Fruit fly (Drosophila melanogaster) whole organism, prepupa: ENCODE data around the gene inaF-B.

Experiments used
- CG10631 ChIP-seq: fragments of 200-800 bp; sonication (Bioruptor generic); optimal IDR thresholded peaks from 2 replicates; lab custom pipeline; 2016; ENCODE audit warnings: missing biosample characterization, missing genetic modification characterization
- CG10669 ChIP-seq: fragments of 200-800 bp; sonication (Bioruptor generic); optimal IDR thresholded peaks from 3 replicates; lab custom pipeline; 2018; ENCODE audit warnings: missing biosample characterization, mild to moderate bottlenecking, missing genetic modification characterization, moderate library complexity
- CG11762 ChIP-seq: fragments of 200-800 bp; sonication (Bioruptor generic); optimal IDR thresholded peaks from 3 replicates; lab custom pipeline; 2016; ENCODE audit warnings: missing biosample characterization, missing genetic modification characterization; ENCODE audit not compliant: insufficient read depth
- CG11902 ChIP-seq: fragments of 200-800 bp; sonication (Bioruptor generic); optimal IDR thresholded peaks from 3 replicates; lab custom pipeline; 2016; ENCODE audit warnings: missing biosample characterization, missing genetic modification characterization
- CG1621 ChIP-seq: fragments of 200-800 bp; sonication (Bioruptor generic); optimal IDR thresholded peaks from 3 replicates; lab custom pipeline; 2018; ENCODE audit warnings: missing biosample characterization, mild to moderate bottlenecking, missing genetic modification characterization
- CG16779 ChIP-seq: fragments of 200-800 bp; sonication (Bioruptor generic); optimal IDR thresholded peaks from 3 replicates; lab custom pipeline; 2017; ENCODE audit warnings: missing biosample characterization, mild to moderate bottlenecking, missing genetic modification characterization
- CG3032 ChIP-seq: fragments of 200-800 bp; optimal IDR thresholded peaks from 2 replicates; lab custom pipeline; 2019; ENCODE audit warnings: missing biosample characterization, mild to moderate bottlenecking, missing genetic modification characterization, moderate library complexity
- CG31627 ChIP-seq: fragments of 200-800 bp; sonication (Bioruptor generic); optimal IDR thresholded peaks from 3 replicates; lab custom pipeline; 2016; ENCODE audit warnings: missing biosample characterization, missing genetic modification characterization
- CG34406 ChIP-seq: fragments of 200-800 bp; sonication (Bioruptor generic); optimal IDR thresholded peaks from 3 replicates; lab custom pipeline; 2016; ENCODE audit warnings: missing biosample characterization, missing genetic modification characterization
- CG3919 ChIP-seq: fragments of 200-800 bp; sonication (Bioruptor generic); optimal IDR thresholded peaks from 3 replicates; lab custom pipeline; 2016; ENCODE audit warnings: missing biosample characterization, missing genetic modification characterization
- CG6163 ChIP-seq: fragments of 200-800 bp; sonication (Bioruptor generic); IDR thresholded peaks from 3 replicates; pipeline ENCODE4 v1.3.6; 2022; ENCODE audit warnings: missing biosample characterization, missing genetic modification characterization
- CG6276 ChIP-seq: fragments of 200-800 bp; sonication (Bioruptor generic); optimal IDR thresholded peaks from 2 replicates; lab custom pipeline; 2017; ENCODE audit warnings: missing biosample characterization, mild to moderate bottlenecking, missing genetic modification characterization
- CG6792 ChIP-seq: fragments of 200-800 bp; sonication (Bioruptor generic); optimal IDR thresholded peaks from 3 replicates; lab custom pipeline; 2016; ENCODE audit warnings: missing biosample characterization, missing genetic modification characterization
- CG6808 ChIP-seq: fragments of 200-800 bp; sonication (Bioruptor generic); optimal IDR thresholded peaks from 3 replicates; lab custom pipeline; 2017; ENCODE audit warnings: missing biosample characterization, missing genetic modification characterization, mild to moderate bottlenecking, moderate library complexity, missing genetic modification reagents
- CG7368 ChIP-seq: fragments of 200-800 bp; sonication (Bioruptor generic); optimal IDR thresholded peaks from 3 replicates; lab custom pipeline; 2016; ENCODE audit warnings: missing biosample characterization, missing genetic modification characterization
- CG8119 ChIP-seq: fragments of 200-800 bp; sonication (Bioruptor generic); IDR thresholded peaks from 3 replicates; pipeline ENCODE4 v1.3.6; 2022; ENCODE audit warnings: missing biosample characterization, missing genetic modification characterization
- CG8319 ChIP-seq: fragments of 200-800 bp; sonication (Bioruptor generic); optimal IDR thresholded peaks from 3 replicates; lab custom pipeline; 2016; ENCODE audit warnings: missing biosample characterization, missing genetic modification characterization
- Eip75B ChIP-seq: fragments of 200-800 bp; sonication (Bioruptor generic); optimal IDR thresholded peaks from 3 replicates; lab custom pipeline; 2016; ENCODE audit warnings: missing biosample characterization, missing genetic modification characterization
- Eip78C ChIP-seq: fragments of 200-800 bp; sonication (Bioruptor generic); peaks from one replicate; lab custom pipeline; 2016; ENCODE audit warnings: missing biosample characterization, missing genetic modification characterization
- Eip93F ChIP-seq: fragments of 200-800 bp; sonication (Bioruptor generic); optimal IDR thresholded peaks from 2 replicates; lab custom pipeline; 2016; ENCODE audit warnings: missing biosample characterization, mild to moderate bottlenecking, missing genetic modification characterization
- Ets96B ChIP-seq: fragments of 200-800 bp; optimal IDR thresholded peaks from 2 replicates; lab custom pipeline; 2019; ENCODE audit warnings: missing biosample characterization, mild to moderate bottlenecking, missing genetic modification characterization, moderate library complexity
- Gug ChIP-seq: fragments of 200-800 bp; sonication (Bioruptor generic); IDR thresholded peaks from 2 replicates; pipeline ENCODE4 v1.3.6; 2022; ENCODE audit warnings: missing biosample characterization, missing genetic modification characterization
- Lpt ChIP-seq: fragments of 200-800 bp; sonication (Bioruptor generic); optimal IDR thresholded peaks from 3 replicates; lab custom pipeline; 2016; ENCODE audit warnings: missing biosample characterization, missing genetic modification characterization
- Met ChIP-seq: fragments of 200-800 bp; sonication (Bioruptor generic); optimal IDR thresholded peaks from 3 replicates; lab custom pipeline; 2016; ENCODE audit warnings: missing biosample characterization, missing genetic modification characterization
- Smox ChIP-seq: fragments of 200-800 bp; sonication (Bioruptor generic); optimal IDR thresholded peaks from 3 replicates; lab custom pipeline; 2016; ENCODE audit warnings: missing biosample characterization, missing genetic modification characterization
- Sox102F ChIP-seq: fragments of 200-800 bp; sonication (Bioruptor generic); optimal IDR thresholded peaks from 2 replicates; lab custom pipeline; 2016; ENCODE audit warnings: missing biosample characterization, mild to moderate bottlenecking, missing genetic modification characterization
- Sox14 ChIP-seq: fragments of 200-800 bp; sonication (Bioruptor generic); optimal IDR thresholded peaks from 3 replicates; lab custom pipeline; 2016; ENCODE audit warnings: missing biosample characterization, missing genetic modification characterization
- Sox15 ChIP-seq: fragments of 200-800 bp; sonication (Bioruptor generic); optimal IDR thresholded peaks from 3 replicates; lab custom pipeline; 2016; ENCODE audit warnings: missing biosample characterization, missing genetic modification characterization
- cyc ChIP-seq: fragments of 200-800 bp; sonication (Bioruptor generic); optimal IDR thresholded peaks from 3 replicates; lab custom pipeline; 2016; ENCODE audit warnings: missing biosample characterization, missing genetic modification characterization
- eg ChIP-seq: fragments of 200-800 bp; sonication (Bioruptor generic); IDR thresholded peaks from 3 replicates; pipeline ENCODE4 v1.3.6; 2022; ENCODE audit warnings: missing biosample characterization, missing genetic modification characterization
- esn ChIP-seq: fragments of 200-800 bp; sonication (Bioruptor generic); optimal IDR thresholded peaks from 2 replicates; lab custom pipeline; 2016; ENCODE audit warnings: missing biosample characterization, mild to moderate bottlenecking, missing genetic modification characterization, moderate library complexity
- fd59A ChIP-seq: fragments of 200-800 bp; sonication (Bioruptor generic); optimal IDR thresholded peaks from 2 replicates; lab custom pipeline; 2017; ENCODE audit warnings: missing biosample characterization, mild to moderate bottlenecking, missing genetic modification characterization, missing genetic modification reagents
- lz ChIP-seq: fragments of 200-800 bp; sonication (Bioruptor generic); optimal IDR thresholded peaks from 3 replicates; lab custom pipeline; 2016; ENCODE audit warnings: missing biosample characterization, missing genetic modification characterization
- net ChIP-seq: fragments of 200-800 bp; sonication (Bioruptor generic); optimal IDR thresholded peaks from 3 replicates; lab custom pipeline; 2016; ENCODE audit warnings: missing biosample characterization, missing genetic modification characterization
- salr ChIP-seq, 2 experiments: fragments of 200-800 bp; sonication (Bioruptor generic); optimal IDR thresholded peaks; 3 replicates each; lab custom pipeline; 2016 to 2018; ENCODE audit warnings: missing biosample characterization in 2 of 2, missing genetic modification characterization in 2 of 2, mild to moderate bottlenecking in 1 of 2
- spab ChIP-seq: fragments of 200-800 bp; sonication (Bioruptor generic); optimal IDR thresholded peaks from 2 replicates; lab custom pipeline; 2017; ENCODE audit warnings: missing biosample characterization, mild to moderate bottlenecking, missing genetic modification characterization, missing genetic modification reagents
- ss ChIP-seq, 2 experiments: fragments of 200-800 bp; sonication (Bioruptor generic); optimal IDR thresholded peaks; 2 replicates in 1 of 2; 3 replicates in 1 of 2; lab custom pipeline; 2017 to 2018; ENCODE audit warnings: mild to moderate bottlenecking in 2 of 2, missing biosample characterization in 2 of 2, missing genetic modification characterization in 2 of 2, moderate library complexity in 1 of 2
- svp ChIP-seq: fragments of 200-800 bp; sonication (Bioruptor generic); peaks from one replicate; lab custom pipeline; 2016; ENCODE audit warnings: missing biosample characterization, missing genetic modification characterization
- topi ChIP-seq: fragments of 200-800 bp; sonication (Bioruptor generic); optimal IDR thresholded peaks from 3 replicates; lab custom pipeline; 2016; ENCODE audit warnings: missing biosample characterization, missing genetic modification characterization
- vri ChIP-seq: fragments of 200-800 bp; sonication (Bioruptor generic); optimal IDR thresholded peaks from 3 replicates; lab custom pipeline; 2016; ENCODE audit warnings: missing biosample characterization, mild to moderate bottlenecking, missing genetic modification characterization

The inaF-B gene

dm6 chrX:11704929-11705612 lies 27.5 kb downstream of the inaF-B start, which contains the start of gene CG2444:
Gene CG2444, minus strand, starts transcription at chrX:11705300.
- TF ChIP-seq salr (GFP tag; optimal IDR thresholded peaks at IDR 0.05; lab: Kevin White, UChicago) (no peak), svp (GFP tag; lab: Kevin White, UChicago) (peak; percentile 98), ss (GFP tag; optimal IDR thresholded peaks at IDR 0.05; lab: Kevin White, UChicago) (no peak), CG34406 (GFP tag; lab: Kevin White, UChicago) (no peak), topi (GFP tag; lab: Kevin White, UChicago) (no peak), Sox15 (GFP tag; lab: Kevin White, UChicago) (no peak), Ets96B (tag; lab: Kevin White, UChicago) (no peak), CG6808 (GFP tag; lab: Kevin White, UChicago) (no peak), CG7368 (no peak), CG1621 (tag; lab: Kevin White, UChicago) (no peak), CG10669 (GFP tag; lab: Kevin White, UChicago) (no peak), spab (GFP tag; lab: Kevin White, UChicago) (no peak), eg (GFP tag; lab: Robert Waterston, UW) (no peak), Eip75B (GFP tag; lab: Kevin White, UChicago) (no peak), cyc (no peak), Sox102F (GFP tag; lab: Kevin White, UChicago) (no peak), lz (GFP tag; lab: Kevin White, UChicago) (no peak), CG16779 (tag; lab: Kevin White, UChicago) (no peak), CG6276 (no peak), Eip78C (peak; percentile 28), esn (GFP tag; lab: Kevin White, UChicago) (no peak), CG11762 (GFP tag; lab: Kevin White, UChicago) (no peak), vri (GFP tag; lab: Kevin White, UChicago) (peak; percentile 49), fd59A (GFP tag; lab: Kevin White, UChicago) (no peak), CG3919 (no peak), Lpt (GFP tag; lab: Kevin White, UChicago) (no peak), Eip93F (GFP tag; lab: Kevin White, UChicago) (peak; percentile 67), CG6163 (GFP tag; lab: Robert Waterston, UW) (no peak; the same call in 2 of the 3 replicates), net (no peak), CG3032 (tag; lab: Kevin White, UChicago) (no peak), CG11902 (GFP tag; lab: Kevin White, UChicago) (no peak), Gug (GFP tag; lab: Robert Waterston, UW) (no peak), Met (GFP tag; lab: Kevin White, UChicago) (no peak), Smox (no peak), CG31627 (GFP tag; lab: Kevin White, UChicago) (no peak)

- no peak for TF ChIP-seq Sox15 (GFP tag; lab: Kevin White, UChicago)
- no peak for TF ChIP-seq CG31627 (GFP tag; lab: Kevin White, UChicago)
- TF ChIP-seq CG11762 (GFP tag; lab: Kevin White, UChicago), result no peak
- no peak for TF ChIP-seq CG10631
- TF ChIP-seq CG8319 (GFP tag; lab: Kevin White, UChicago), result no peak
- TF ChIP-seq CG8119 (GFP tag; lab: Robert Waterston, UW), result no peak
- no peak for TF ChIP-seq CG6792 (GFP tag; lab: Kevin White, UChicago)
- no peak for TF ChIP-seq lz (GFP tag; lab: Kevin White, UChicago)
- TF ChIP-seq net, result no peak
- TF ChIP-seq Eip93F (GFP tag; lab: Kevin White, UChicago), result no peak
- no peak for TF ChIP-seq Sox14 (GFP tag; lab: Kevin White, UChicago)
- no peak for TF ChIP-seq Ets96B (tag; lab: Kevin White, UChicago)
- TF ChIP-seq CG3919, result no peak
- TF ChIP-seq, all 60 proteins: peak for 0
Observed at dm6 chrX:11700765-11701164, 31.8 kb downstream of the inaF-B start.
